Fruit fly (Drosophila melanogaster) Kc167 (cell line): Measurements from ENCODE around the gene CG32299.

Source experiments
- Myc ChIP-seq: fragments of >200 bp; optimal IDR thresholded peaks from 2 replicates; lab custom pipeline; 2017; ENCODE audit warnings: missing external identifiers
- Sin3A ChIP-seq: fragments of >200 bp; optimal IDR thresholded peaks from 2 replicates; lab custom pipeline; 2018; ENCODE audit warnings: missing external identifiers
- h ChIP-seq: fragments of >200 bp; optimal IDR thresholded peaks from 3 replicates; lab custom pipeline; 2018; ENCODE audit warnings: missing external identifiers
- insv ChIP-seq: fragments of >200 bp; optimal IDR thresholded peaks from 3 replicates; lab custom pipeline; 2018; ENCODE audit warnings: missing external identifiers
- psq ChIP-seq: fragments of >200 bp; optimal IDR thresholded peaks from 2 replicates; lab custom pipeline; 2017; ENCODE audit warnings: missing external identifiers
- ttk ChIP-seq: sonication (Bioruptor generic); optimal IDR thresholded peaks from 2 replicates; lab custom pipeline; 2017; ENCODE audit warnings: missing external identifiers

CG32299 gene

DNA sequence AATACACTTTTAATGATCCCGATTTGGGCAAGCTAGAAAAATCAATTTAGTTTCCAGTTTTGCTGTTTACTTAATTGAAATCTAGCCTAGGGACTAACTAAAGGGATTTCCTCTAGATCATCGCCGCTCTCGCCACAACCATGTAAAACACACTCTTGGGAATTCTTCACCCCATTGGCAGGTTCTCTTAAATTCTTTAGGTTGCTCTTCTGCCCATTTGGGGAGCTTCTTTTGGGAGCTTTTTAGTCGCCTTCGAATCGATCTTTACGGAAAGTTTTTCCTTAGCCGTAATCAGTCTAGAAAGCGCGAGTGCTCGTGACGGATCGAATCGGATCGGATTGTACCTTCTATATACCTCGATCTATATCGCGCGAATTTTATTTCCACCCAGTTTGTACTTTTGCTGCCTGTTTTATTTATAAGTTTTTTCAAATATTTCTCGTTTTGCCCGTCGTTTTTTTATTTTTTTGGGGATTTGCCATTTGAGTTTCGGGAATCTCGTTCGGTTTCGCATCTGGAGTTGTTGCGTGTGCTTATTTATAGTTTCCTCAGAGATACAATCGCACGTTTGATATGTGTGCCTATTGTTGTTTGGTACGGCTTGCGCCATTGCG lies 9.5 kb upstream of the CG32299 start:
- no peak for TF ChIP-seq psq (lab: Kevin White, UChicago)

DNA sequence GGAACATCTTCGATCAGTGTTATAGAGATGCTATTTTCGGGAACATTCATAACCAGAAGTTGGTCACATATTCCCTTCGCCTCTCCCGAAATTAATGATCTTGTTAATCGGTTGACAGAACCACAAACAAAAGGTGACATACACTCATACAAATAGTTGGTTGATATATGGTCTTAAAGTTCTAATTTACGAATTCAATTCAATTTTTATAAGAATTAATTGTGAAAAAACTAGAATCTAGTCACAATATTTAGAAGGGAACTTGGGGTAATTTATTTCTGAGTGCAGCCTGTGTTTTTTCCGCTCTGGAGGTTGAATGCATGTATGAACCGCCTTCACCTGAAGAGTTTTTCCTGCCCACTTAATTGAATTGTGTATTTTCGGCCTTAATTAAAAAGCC lies 9.0 kb upstream of the CG32299 start:
- TF ChIP-seq ttk (lab: Kevin White, UChicago) (no peak), psq (lab: Kevin White, UChicago) (no peak), Sin3A (lab: Kevin White, UChicago) (no peak), Myc (no peak), h (lab: Kevin White, UChicago) (no peak)

DNA sequence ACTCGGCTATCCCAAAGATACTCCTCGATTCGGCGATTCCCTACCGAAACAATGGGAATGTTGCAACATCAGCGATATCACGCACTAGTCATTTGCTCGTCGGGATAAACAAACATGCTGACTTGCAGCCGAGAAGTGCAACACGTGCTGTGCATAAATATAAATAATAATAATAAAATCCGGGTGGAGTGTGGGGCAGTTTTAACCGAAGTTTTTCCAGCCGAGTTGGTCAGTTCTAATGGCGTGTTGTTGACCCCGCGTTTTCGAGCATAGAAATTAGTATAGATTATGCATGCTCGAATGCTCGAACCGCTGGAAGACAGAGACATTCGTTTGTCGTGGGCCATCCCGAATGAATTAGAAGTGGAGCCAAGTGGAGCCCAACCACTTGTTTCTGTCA lies 7.8 kb upstream of the CG32299 start:
- TF ChIP-seq Sin3A (lab: Kevin White, UChicago) = no peak
- TF ChIP-seq Myc = no peak
- no peak for TF ChIP-seq psq (lab: Kevin White, UChicago)
- TF ChIP-seq ttk (lab: Kevin White, UChicago) = no peak
- TF ChIP-seq h (lab: Kevin White, UChicago) = no peak
- no peak for TF ChIP-seq insv (lab: Kevin White, UChicago)

DNA sequence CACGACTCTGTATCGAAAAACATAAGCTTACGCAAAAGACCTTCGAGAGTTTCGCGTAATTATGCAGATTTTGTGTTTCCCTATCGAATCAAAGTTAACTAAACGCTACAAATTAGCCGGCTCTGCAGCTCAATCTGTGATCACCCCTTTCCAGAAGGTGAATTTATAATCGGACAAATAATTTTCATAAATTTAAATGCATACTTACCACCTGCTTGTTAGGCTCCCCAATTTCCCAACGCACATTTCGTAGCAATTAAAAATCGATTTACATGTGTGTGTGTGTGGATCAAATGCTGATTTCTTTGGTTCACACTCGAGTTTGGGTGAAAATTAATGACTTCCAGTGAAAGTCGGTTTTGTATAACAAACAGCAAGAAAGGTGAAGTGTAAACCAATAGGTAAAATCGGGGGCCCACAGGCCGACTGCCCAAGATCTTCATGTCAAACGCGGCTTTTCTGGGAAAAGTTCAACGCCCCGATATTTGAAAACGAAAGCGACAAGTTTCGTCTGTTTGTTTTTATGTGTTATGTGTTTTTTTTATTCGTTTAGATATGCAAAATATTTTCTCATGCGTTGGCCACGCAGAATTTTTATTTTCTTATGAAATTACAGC lies 6.9 kb upstream of the CG32299 start:
- TF ChIP-seq Sin3A (lab: Kevin White, UChicago) (no peak), insv (lab: Kevin White, UChicago) (no peak), h (lab: Kevin White, UChicago) (no peak), Myc (no peak), psq (lab: Kevin White, UChicago) (no peak), ttk (lab: Kevin White, UChicago) (no peak)

DNA sequence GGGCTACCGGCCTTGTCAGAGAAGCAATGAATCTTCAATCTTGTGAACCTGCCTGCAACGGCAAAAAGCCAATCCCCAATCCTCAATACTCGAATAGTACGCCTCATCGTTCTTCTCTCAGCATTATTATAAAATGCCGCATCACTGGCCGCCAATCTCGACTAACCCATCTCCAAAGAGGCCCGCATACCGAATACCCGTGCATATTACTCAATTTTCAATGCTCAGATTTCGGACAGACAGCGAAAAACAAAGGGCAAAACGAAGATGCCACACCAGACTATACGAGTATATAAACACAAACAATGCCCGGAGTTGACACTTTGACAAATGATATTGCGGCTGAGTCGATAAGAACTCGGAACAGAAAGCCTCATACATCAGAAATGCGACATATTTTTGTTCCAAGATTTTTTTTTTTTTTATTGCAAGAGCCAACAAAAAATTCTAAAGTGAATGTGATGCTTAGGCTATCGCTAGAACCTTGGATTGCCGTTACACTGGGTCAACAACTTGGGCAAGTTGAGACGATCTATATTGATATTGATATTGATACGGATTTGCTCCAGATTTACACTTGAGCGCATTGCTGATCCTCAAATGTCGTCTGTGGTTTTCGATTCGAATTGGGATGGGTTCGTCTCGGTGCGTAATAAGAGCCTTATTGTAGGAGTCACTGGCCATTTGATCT lies 2.1 kb upstream of the CG32299 start:
- no peak for TF ChIP-seq Myc
- TF ChIP-seq Sin3A (lab: Kevin White, UChicago) = no peak
- TF ChIP-seq insv (lab: Kevin White, UChicago) = no peak
- TF ChIP-seq h (lab: Kevin White, UChicago) = no peak
- TF ChIP-seq psq (lab: Kevin White, UChicago) = no peak
- no peak for TF ChIP-seq ttk (lab: Kevin White, UChicago)

DNA sequence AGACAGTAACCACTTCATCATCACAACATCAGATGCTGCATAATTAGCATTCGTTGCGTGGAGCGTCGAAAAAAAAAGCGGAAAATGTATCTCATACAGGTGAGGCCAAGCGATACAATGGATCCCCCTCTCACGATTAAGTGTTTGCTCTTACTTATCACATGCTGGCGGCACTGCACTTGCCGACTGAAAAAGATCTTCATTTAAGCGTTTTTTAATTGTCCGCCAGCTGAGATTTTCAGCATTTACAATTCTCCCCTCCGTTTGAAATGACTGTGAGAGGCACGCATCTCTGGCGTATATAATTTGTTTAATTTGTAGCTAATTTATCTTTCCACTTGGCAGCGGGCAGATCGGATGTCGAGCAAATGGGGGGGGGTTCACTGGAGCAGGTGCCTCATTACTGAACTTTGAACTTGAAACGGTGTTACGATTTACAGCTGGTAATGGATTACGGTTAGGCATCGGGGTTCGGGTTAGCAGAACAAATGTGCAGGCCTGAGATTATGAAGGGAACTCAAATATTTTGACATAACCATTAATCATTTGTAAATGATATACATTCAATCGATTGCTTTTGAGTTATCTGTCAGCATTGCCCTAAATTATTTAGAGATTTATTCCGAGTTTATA lies 2.0 kb downstream of the CG32299 start, which contains the start of gene Mzt1:
Gene Mzt1 (plus strand): TSS at position 583 of the 633 bp plus-strand sequence.
- TF ChIP-seq ttk (lab: Kevin White, UChicago) (no peak), psq (lab: Kevin White, UChicago) (no peak), h (lab: Kevin White, UChicago) (no peak), insv (lab: Kevin White, UChicago) (no peak), Myc (no peak), Sin3A (lab: Kevin White, UChicago) (no peak)

- no peak for TF ChIP-seq insv (lab: Kevin White, UChicago)
- TF ChIP-seq psq (lab: Kevin White, UChicago) = no peak
- TF ChIP-seq h (lab: Kevin White, UChicago) = no peak
- TF ChIP-seq Myc = no peak
- TF ChIP-seq ttk (lab: Kevin White, UChicago) = no peak
- TF ChIP-seq Sin3A (lab: Kevin White, UChicago) = no peak
Observed at dm6 chr3L:2387816-2388215, 3.0 kb downstream of the CG32299 start.

DNA sequence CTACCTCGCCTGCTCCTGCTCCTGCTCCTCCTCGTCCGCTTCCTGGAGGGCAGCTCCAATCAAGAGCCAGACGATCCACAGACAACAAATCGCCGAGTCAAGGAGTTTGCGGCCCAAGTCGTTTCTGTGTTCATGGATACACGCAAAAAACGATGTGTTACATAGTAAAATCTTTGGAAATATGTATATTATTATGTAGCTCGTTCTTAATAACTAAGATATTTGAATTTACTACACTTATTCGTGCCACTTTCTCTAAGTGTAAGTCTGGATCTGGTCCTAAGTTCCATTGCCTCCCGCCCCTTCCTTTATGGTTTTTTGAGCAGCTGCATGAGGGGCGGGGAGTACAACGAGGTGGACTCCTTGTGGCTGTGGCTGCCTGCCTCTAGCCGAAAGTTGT lies 4.4 kb downstream of the CG32299 start:
- TF ChIP-seq h (lab: Kevin White, UChicago) = no peak
- TF ChIP-seq ttk (lab: Kevin White, UChicago) = no peak
- no peak for TF ChIP-seq psq (lab: Kevin White, UChicago)
- TF ChIP-seq Myc = no peak
- TF ChIP-seq insv (lab: Kevin White, UChicago) = no peak
- no peak for TF ChIP-seq Sin3A (lab: Kevin White, UChicago)

dm6 chr3L:2385325-2386007 lies 5.3 kb downstream of the CG32299 start:
- TF ChIP-seq ttk (lab: Kevin White, UChicago) (no peak), h (lab: Kevin White, UChicago) (no peak), psq (lab: Kevin White, UChicago) (no peak), Sin3A (lab: Kevin White, UChicago) (no peak), Myc (no peak), insv (lab: Kevin White, UChicago) (no peak)

- TF ChIP-seq h (lab: Kevin White, UChicago) = no peak
- no peak for TF ChIP-seq psq (lab: Kevin White, UChicago)
- no peak for TF ChIP-seq Sin3A (lab: Kevin White, UChicago)
- TF ChIP-seq ttk (lab: Kevin White, UChicago) = no peak
- TF ChIP-seq insv (lab: Kevin White, UChicago) = no peak
- no peak for TF ChIP-seq Myc
Observed at dm6 chr3L:2379472-2379871, 11.3 kb downstream of the CG32299 start.

dm6 chr3L:2378549-2378948 lies 12.2 kb downstream of the CG32299 start:
- TF ChIP-seq ttk (lab: Kevin White, UChicago) (no peak), h (lab: Kevin White, UChicago) (no peak), insv (lab: Kevin White, UChicago) (no peak), psq (lab: Kevin White, UChicago) (no peak), Sin3A (lab: Kevin White, UChicago) (no peak), Myc (no peak)
